Worm (Caenorhabditis elegans): Measurements from ENCODE around the gene puf-3.

The puf-3 gene

ce11 chrIV:13512112-13512569 is at the start of gene puf-3:
Gene puf-3 (minus strand): TSS chrIV:13512162.
- TF ChIP-seq nhr-23 (tag; optimal IDR thresholded peaks at IDR 0.05): no peak
- TF ChIP-seq elt-3 (tag; optimal IDR thresholded peaks at IDR 0.05): no peak
- no peak for TF ChIP-seq ceh-82 (tag; optimal IDR thresholded peaks at IDR 0.05)
- TF ChIP-seq pha-4 (tag; optimal IDR thresholded peaks at IDR 0.05): no peak
- no peak for TF ChIP-seq ceh-28 (tag; optimal IDR thresholded peaks at IDR 0.05)
- TF ChIP-seq zag-1 (tag; optimal IDR thresholded peaks at IDR 0.05): no peak
- TF ChIP-seq ztf-11 (tag; optimal IDR thresholded peaks at IDR 0.05): no peak
- no peak for TF ChIP-seq nhr-11 (tag; optimal IDR thresholded peaks at IDR 0.05)
- TF ChIP-seq aly-2 (tag; optimal IDR thresholded peaks at IDR 0.05): no peak
- TF ChIP-seq ceh-9 (tag; optimal IDR thresholded peaks at IDR 0.05): no peak
- TF ChIP-seq snpc-4 (tag; optimal IDR thresholded peaks at IDR 0.05): no peak
- no peak for TF ChIP-seq lin-39 (tag; optimal IDR thresholded peaks at IDR 0.05)
- no peak for TF ChIP-seq nfya-1 (tag; optimal IDR thresholded peaks at IDR 0.05; ENCODE audit: insufficient read depth)
- no peak for TF ChIP-seq mml-1 (tag; optimal IDR thresholded peaks at IDR 0.05)
- TF ChIP-seq nhr-28 (tag; optimal IDR thresholded peaks at IDR 0.05): no peak

- no peak for TF ChIP-seq nfya-1 (tag; optimal IDR thresholded peaks at IDR 0.05; ENCODE audit: insufficient read depth)
- TF ChIP-seq egl-27 (tag; optimal IDR thresholded peaks at IDR 0.05): no peak
- TF ChIP-seq eor-1 (tag; optimal IDR thresholded peaks at IDR 0.05): no peak
- TF ChIP-seq nhr-23 (tag; optimal IDR thresholded peaks at IDR 0.05): no peak
- no peak for TF ChIP-seq nhr-76 (tag; optimal IDR thresholded peaks at IDR 0.05)
- no peak for TF ChIP-seq fkh-2 (tag; optimal IDR thresholded peaks at IDR 0.05)
- TF ChIP-seq R02D3.7 (tag; optimal IDR thresholded peaks at IDR 0.05): no peak
- no peak for TF ChIP-seq elt-3 (tag; optimal IDR thresholded peaks at IDR 0.05)
- TF ChIP-seq nhr-25 (tag; optimal IDR thresholded peaks at IDR 0.05): no peak
- TF ChIP-seq mml-1 (tag; optimal IDR thresholded peaks at IDR 0.05): no peak
- TF ChIP-seq unc-62 (GFP tag; optimal IDR thresholded peaks at IDR 0.05): no peak
- no peak for TF ChIP-seq fos-1 (tag; optimal IDR thresholded peaks at IDR 0.05)
- no peak for TF ChIP-seq skn-1 (tag; optimal IDR thresholded peaks at IDR 0.05)
- TF ChIP-seq fkh-10 (GFP tag; optimal IDR thresholded peaks at IDR 0.05): no peak
These were observed 49.7 kb upstream of the puf-3 start, which contains the start of the genes Y45F10B.13 and qui-1 for ce11 chrIV:13561629-13562028. Gene Y45F10B.13 (minus strand): TSS chrIV:13561729. Gene qui-1 (plus strand): TSS chrIV:13561861.

- no peak for TF ChIP-seq ama-1 (optimal IDR thresholded peaks at IDR 0.05)
These were observed 47.1 kb upstream of the puf-3 start for ce11 chrIV:13559020-13559419.

ce11 chrIV:13557393-13557792 is 45.4 kb upstream of the puf-3 start:
- TF ChIP-seq egl-5 (tag; optimal IDR thresholded peaks at IDR 0.05) (peak; percentile 9), nfya-1 (tag; optimal IDR thresholded peaks at IDR 0.05; ENCODE audit: insufficient read depth) (no peak), snpc-4 (tag; optimal IDR thresholded peaks at IDR 0.05) (no peak)

ce11 chrIV:13555508-13555907 is 43.5 kb upstream of the puf-3 start:
- no peak for TF ChIP-seq snpc-4 (tag; optimal IDR thresholded peaks at IDR 0.05)
- TF ChIP-seq lsy-12 (tag; optimal IDR thresholded peaks at IDR 0.05): no peak
- no peak for TF ChIP-seq pha-4 (tag; optimal IDR thresholded peaks at IDR 0.05)
- TF ChIP-seq nhr-28 (tag; optimal IDR thresholded peaks at IDR 0.05): no peak
- TF ChIP-seq elt-2 (tag; optimal IDR thresholded peaks at IDR 0.05): no peak
- no peak for TF ChIP-seq aly-2 (tag; optimal IDR thresholded peaks at IDR 0.05)
- no peak for TF ChIP-seq elt-1 (tag; optimal IDR thresholded peaks at IDR 0.05)
- TF ChIP-seq unc-62 (GFP tag; optimal IDR thresholded peaks at IDR 0.05): no peak
- no peak for TF ChIP-seq egl-5 (tag; optimal IDR thresholded peaks at IDR 0.05)
- TF ChIP-seq elt-3 (tag; optimal IDR thresholded peaks at IDR 0.05): no peak
- no peak for TF ChIP-seq ztf-11 (tag; optimal IDR thresholded peaks at IDR 0.05)

- no peak for TF ChIP-seq ztf-11 (tag; optimal IDR thresholded peaks at IDR 0.05)
- TF ChIP-seq nfya-1 (tag; optimal IDR thresholded peaks at IDR 0.05; ENCODE audit: insufficient read depth): no peak
- no peak for TF ChIP-seq ztf-4 (tag; optimal IDR thresholded peaks at IDR 0.05)
- TF ChIP-seq mml-1 (tag; optimal IDR thresholded peaks at IDR 0.05): no peak
- no peak for TF ChIP-seq unc-62 (GFP tag; optimal IDR thresholded peaks at IDR 0.05)
- TF ChIP-seq sea-2 (GFP tag; optimal IDR thresholded peaks at IDR 0.05): no peak
- no peak for TF ChIP-seq nhr-25 (tag; optimal IDR thresholded peaks at IDR 0.05)
- no peak for TF ChIP-seq jun-1 (tag; optimal IDR thresholded peaks at IDR 0.05)
- TF ChIP-seq nhr-12 (tag; optimal IDR thresholded peaks at IDR 0.05): no peak
- TF ChIP-seq mdl-1 (tag; optimal IDR thresholded peaks at IDR 0.05): no peak
- no peak for TF ChIP-seq lin-39 (tag; optimal IDR thresholded peaks at IDR 0.05)
- TF ChIP-seq daf-12 (tag; optimal IDR thresholded peaks at IDR 0.05): no peak
- no peak for TF ChIP-seq ZK546.5 (tag; optimal IDR thresholded peaks at IDR 0.05)
- no peak for TF ChIP-seq elt-2 (tag; optimal IDR thresholded peaks at IDR 0.05)
- TF ChIP-seq ama-1 (optimal IDR thresholded peaks at IDR 0.05): no peak
- TF ChIP-seq nhr-23 (tag; optimal IDR thresholded peaks at IDR 0.05): no peak
- TF ChIP-seq tbx-2 (tag; optimal IDR thresholded peaks at IDR 0.05): no peak
- TF ChIP-seq egl-5 (tag; optimal IDR thresholded peaks at IDR 0.05): no peak
- TF ChIP-seq aly-2 (tag; optimal IDR thresholded peaks at IDR 0.05): no peak
These were observed 42.4 kb upstream of the puf-3 start for ce11 chrIV:13554350-13554749.
